Worm (Caenorhabditis elegans) whole organism, L4/young adult: ENCODE data around the gene scl-3.

Experiments
- W03F9.2 ChIP-seq: fragments of 150-350 bp; optimal IDR thresholded peaks from 2 replicates; lab custom pipeline; 2014; ENCODE audit warnings: missing biosample characterization, missing genetic modification characterization
- dao-5 ChIP-seq: sonication (generic microtip); optimal IDR thresholded peaks from 2 replicates; lab custom pipeline; 2016; ENCODE audit warnings: missing genotype, missing genetic modification characterization, moderate library complexity, missing compliant biosample characterization
- him-1 ChIP-seq: sonication (generic microtip); optimal IDR thresholded peaks from 2 replicates; lab custom pipeline; 2016; ENCODE audit warnings: missing genotype, missing genetic modification reagents, missing genetic modification characterization, missing compliant biosample characterization

Gene scl-3

ce11 chrIV:13067200-13067599 is 7.8 kb downstream of the scl-3 start, which contains the start of gene col-131:
Gene col-131, minus strand, starts transcription at chrIV:13067300.
- TF ChIP-seq W03F9.2 (tag; lab: Kevin White, UChicago) = no peak
- no peak for TF ChIP-seq dao-5
- TF ChIP-seq him-1 (tag; lab: Kevin White, UChicago) = no peak

DNA sequence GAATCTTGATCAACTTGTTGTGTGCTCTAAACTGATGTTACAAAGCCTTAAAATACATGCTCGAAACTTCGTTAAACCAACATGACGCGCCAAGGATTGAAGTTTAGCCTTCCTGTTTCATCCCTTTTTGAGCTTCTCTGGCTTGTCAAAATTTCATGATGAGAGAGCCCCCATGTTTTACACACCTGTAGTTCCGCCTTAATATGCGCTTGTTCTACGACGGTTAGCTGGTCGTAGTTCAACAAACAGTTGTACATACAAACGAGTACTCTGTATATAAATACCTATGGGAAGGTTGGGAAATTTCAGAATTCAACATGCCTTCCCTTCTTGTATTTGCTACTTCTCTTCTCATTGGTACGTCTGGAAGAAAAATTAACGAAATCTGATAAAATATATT is 9.1 kb downstream of the scl-3 start, which contains the start of gene scl-6:
Gene scl-6, plus strand, starts transcription at position 301 of the 400 bp plus-strand sequence.
- TF ChIP-seq W03F9.2 (tag; lab: Kevin White, UChicago) = no peak
- TF ChIP-seq him-1 (tag; lab: Kevin White, UChicago) = no peak
- no peak for TF ChIP-seq dao-5

- TF ChIP-seq dao-5 (no peak), W03F9.2 (tag; lab: Kevin White, UChicago) (no peak), him-1 (tag; lab: Kevin White, UChicago) (no peak)
Observed at ce11 chrIV:13070142-13070541, 10.8 kb downstream of the scl-3 start, which contains the start of gene scl-7. Gene scl-7, plus strand, starts transcription at chrIV:13070442.

DNA sequence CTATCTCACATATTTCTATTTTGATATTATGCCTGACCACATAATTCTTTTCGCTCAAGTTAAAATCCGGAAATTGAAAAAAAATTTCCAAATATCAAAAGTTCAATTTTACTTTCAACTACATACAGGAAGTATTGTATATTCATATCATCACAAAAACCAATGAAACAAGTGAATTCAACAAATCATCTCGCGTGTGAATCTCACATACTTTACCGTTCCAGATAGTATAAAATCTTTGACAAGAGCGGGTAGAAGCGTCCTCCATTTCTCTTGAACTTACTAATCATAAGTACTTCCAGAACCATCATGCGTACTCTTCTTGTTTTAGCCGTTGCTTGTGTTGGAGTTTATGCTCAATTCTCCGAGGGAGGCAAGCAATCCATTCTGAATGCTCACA is 12.1 kb downstream of the scl-3 start, which contains the start of gene scl-8:
Gene scl-8, plus strand, starts transcription at position 301 of the 400 bp plus-strand sequence.
- TF ChIP-seq W03F9.2 (tag; lab: Kevin White, UChicago) = no peak
- no peak for TF ChIP-seq him-1 (tag; lab: Kevin White, UChicago)
- TF ChIP-seq dao-5 = no peak

- TF ChIP-seq him-1 (tag; lab: Kevin White, UChicago) (no peak), W03F9.2 (tag; lab: Kevin White, UChicago) (no peak)
Observed at ce11 chrIV:13075625-13076252, 16.4 kb downstream of the scl-3 start.

ce11 chrIV:13076620-13077019 is 17.2 kb downstream of the scl-3 start, which contains the start of gene C39E9.7:
Gene C39E9.7, minus strand, starts transcription at chrIV:13076720.
- TF ChIP-seq him-1 (tag; lab: Kevin White, UChicago) (no peak), dao-5 (no peak), W03F9.2 (tag; lab: Kevin White, UChicago) (no peak)

- TF ChIP-seq dao-5 (no peak), him-1 (tag; lab: Kevin White, UChicago) (no peak), W03F9.2 (tag; lab: Kevin White, UChicago) (no peak)
Observed at ce11 chrIV:13077694-13078093, 18.3 kb downstream of the scl-3 start.

DNA sequence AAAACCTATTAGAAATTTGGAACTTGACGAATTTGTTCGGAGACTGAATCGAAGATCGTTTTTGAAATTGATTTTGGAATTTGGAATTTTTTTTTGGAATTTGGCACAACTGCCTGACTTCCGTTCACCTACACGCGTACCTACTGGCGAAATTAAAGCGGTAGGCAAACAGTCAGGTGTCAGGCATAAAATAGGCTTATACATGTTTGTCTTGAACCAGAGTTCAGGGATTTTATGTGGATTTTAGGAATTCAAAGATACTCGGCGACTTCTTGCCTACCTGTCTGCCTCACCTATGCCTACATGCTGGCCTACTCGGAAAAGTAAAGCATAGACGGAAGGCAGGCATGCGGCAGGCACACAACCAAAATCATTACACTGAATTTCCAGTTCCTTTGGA is 19.0 kb downstream of the scl-3 start:
- TF ChIP-seq him-1 (tag; lab: Kevin White, UChicago) (no peak), W03F9.2 (tag; lab: Kevin White, UChicago) (no peak), dao-5 (no peak)

- no peak for TF ChIP-seq W03F9.2 (tag; lab: Kevin White, UChicago)
- TF ChIP-seq dao-5 = no peak
- no peak for TF ChIP-seq him-1 (tag; lab: Kevin White, UChicago)
Observed at ce11 chrIV:13079119-13079518, 19.7 kb downstream of the scl-3 start, which contains the start of gene C39E9.8. Gene C39E9.8, plus strand, starts transcription at chrIV:13079446.

ce11 chrIV:13080185-13080584 is 20.8 kb downstream of the scl-3 start:
- TF ChIP-seq W03F9.2 (tag; lab: Kevin White, UChicago) = no peak
- no peak for TF ChIP-seq dao-5
- TF ChIP-seq him-1 (tag; lab: Kevin White, UChicago) = no peak

- TF ChIP-seq dao-5 (no peak), him-1 (tag; lab: Kevin White, UChicago) (no peak), W03F9.2 (tag; lab: Kevin White, UChicago) (no peak)
Observed at ce11 chrIV:13080861-13081260, 21.5 kb downstream of the scl-3 start.

ce11 chrIV:13082106-13082505 is 22.7 kb downstream of the scl-3 start:
- no peak for TF ChIP-seq him-1 (tag; lab: Kevin White, UChicago)
- TF ChIP-seq dao-5 = no peak
- no peak for TF ChIP-seq W03F9.2 (tag; lab: Kevin White, UChicago)

- TF ChIP-seq W03F9.2 (tag; lab: Kevin White, UChicago) (no peak), him-1 (tag; lab: Kevin White, UChicago) (no peak), dao-5 (no peak)
Observed at ce11 chrIV:13082836-13083763, 23.7 kb downstream of the scl-3 start.

- TF ChIP-seq him-1 (tag; lab: Kevin White, UChicago) (no peak), W03F9.2 (tag; lab: Kevin White, UChicago) (no peak), dao-5 (no peak)
Observed at ce11 chrIV:13085675-13086074, 26.3 kb downstream of the scl-3 start.
